Worm (Caenorhabditis elegans) whole organism, L4/young adult: ENCODE data around the gene lin-13.

ENCODE experiments used
- W03F9.2 ChIP-seq: fragments of 150-350 bp; optimal IDR thresholded peaks from 2 replicates; lab custom pipeline; 2014; ENCODE audit warnings: missing biosample characterization, missing genetic modification characterization
- dao-5 ChIP-seq: sonication (generic microtip); optimal IDR thresholded peaks from 2 replicates; lab custom pipeline; 2016; ENCODE audit warnings: missing genotype, missing genetic modification characterization, moderate library complexity, missing compliant biosample characterization
- him-1 ChIP-seq: sonication (generic microtip); optimal IDR thresholded peaks from 2 replicates; lab custom pipeline; 2016; ENCODE audit warnings: missing genotype, missing genetic modification reagents, missing genetic modification characterization, missing compliant biosample characterization

DNA sequence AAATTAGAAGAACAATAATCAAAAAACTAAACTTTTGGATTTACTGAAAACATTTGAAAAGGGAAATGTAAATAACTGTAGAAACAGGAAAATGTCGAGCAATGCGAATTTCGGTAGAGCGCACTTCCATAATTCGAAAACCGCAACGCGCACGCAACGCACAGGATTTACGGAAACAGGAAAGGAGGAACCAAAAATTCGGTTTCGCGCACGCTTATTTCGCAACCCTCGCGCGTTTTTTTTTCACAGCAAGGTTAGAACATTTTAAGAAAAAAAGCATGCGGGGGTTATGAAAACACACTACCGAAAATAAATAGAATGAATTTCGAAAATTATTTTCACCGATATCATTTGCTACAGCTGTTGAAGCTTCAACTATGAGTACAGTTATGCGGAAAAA is 2.2 kb upstream of the lin-13 start:
- no peak for TF ChIP-seq him-1 (tag; lab: Kevin White, UChicago)
- no peak for TF ChIP-seq dao-5 (tag; lab: Kevin White, UChicago)
- no peak for TF ChIP-seq W03F9.2 (tag; lab: Kevin White, UChicago)
